Worm (Caenorhabditis elegans) whole organism, early embryonic: ENCODE results near the gene apc-17.

Experiments
- aly-1 ChIP-seq: sonication (generic microtip); optimal IDR thresholded peaks from 2 replicates; lab custom pipeline; 2016; ENCODE audit warnings: missing genetic modification characterization, missing compliant biosample characterization
- ama-1 ChIP-seq: fragments of 150-350 bp; optimal IDR thresholded peaks from 2 replicates; lab custom pipeline; 2014
- ceh-13 ChIP-seq: fragments of 200-800 bp; sonication (Bioruptor generic); optimal IDR thresholded peaks from 2 replicates; lab custom pipeline; 2018; ENCODE audit warnings: mild to moderate bottlenecking, missing genetic modification characterization, missing compliant biosample characterization
- ceh-36 ChIP-seq: sonication (generic microtip); optimal IDR thresholded peaks from 2 replicates; lab custom pipeline; 2016; ENCODE audit warnings: missing genetic modification characterization, inconsistent platforms, missing compliant biosample characterization
- ets-7 ChIP-seq: sonication (generic microtip); optimal IDR thresholded peaks from 2 replicates; lab custom pipeline; 2016; ENCODE audit warnings: missing genotype, missing genetic modification characterization, missing compliant biosample characterization
- hmbx-1 ChIP-seq: sonication (generic microtip); optimal IDR thresholded peaks from 2 replicates; lab custom pipeline; 2016; ENCODE audit warnings: mild to moderate bottlenecking, missing genetic modification characterization, missing compliant biosample characterization
- hnd-1 ChIP-seq: sonication (generic microtip); optimal IDR thresholded peaks from 2 replicates; lab custom pipeline; 2016; ENCODE audit warnings: missing genetic modification characterization, missing compliant biosample characterization
- pes-1 ChIP-seq: fragments of 200-800 bp; sonication (Bioruptor generic); IDR thresholded peaks from 2 replicates; pipeline ENCODE4 v1.3.6; 2022; ENCODE audit warnings: missing genetic modification reagents, missing genetic modification characterization, missing compliant biosample characterization
- sea-1 ChIP-seq: fragments of 200-800 bp; sonication (Bioruptor generic); conservative IDR thresholded peaks from 2 replicates; pipeline ENCODE4 v1.3.6; 2022; ENCODE audit warnings: missing genetic modification characterization, missing compliant biosample characterization
- tbx-11 ChIP-seq: fragments of 200-800 bp; sonication (Bioruptor generic); IDR thresholded peaks from 2 replicates; pipeline ENCODE4 v1.3.6; 2022; ENCODE audit warnings: missing genetic modification characterization, missing compliant biosample characterization
- tbx-37 ChIP-seq: fragments of 200-800 bp; sonication (Bioruptor generic); conservative IDR thresholded peaks from 2 replicates; pipeline ENCODE4 v1.3.6; 2022; ENCODE audit warnings: missing genetic modification reagents, missing genetic modification characterization, missing compliant biosample characterization

DNA sequence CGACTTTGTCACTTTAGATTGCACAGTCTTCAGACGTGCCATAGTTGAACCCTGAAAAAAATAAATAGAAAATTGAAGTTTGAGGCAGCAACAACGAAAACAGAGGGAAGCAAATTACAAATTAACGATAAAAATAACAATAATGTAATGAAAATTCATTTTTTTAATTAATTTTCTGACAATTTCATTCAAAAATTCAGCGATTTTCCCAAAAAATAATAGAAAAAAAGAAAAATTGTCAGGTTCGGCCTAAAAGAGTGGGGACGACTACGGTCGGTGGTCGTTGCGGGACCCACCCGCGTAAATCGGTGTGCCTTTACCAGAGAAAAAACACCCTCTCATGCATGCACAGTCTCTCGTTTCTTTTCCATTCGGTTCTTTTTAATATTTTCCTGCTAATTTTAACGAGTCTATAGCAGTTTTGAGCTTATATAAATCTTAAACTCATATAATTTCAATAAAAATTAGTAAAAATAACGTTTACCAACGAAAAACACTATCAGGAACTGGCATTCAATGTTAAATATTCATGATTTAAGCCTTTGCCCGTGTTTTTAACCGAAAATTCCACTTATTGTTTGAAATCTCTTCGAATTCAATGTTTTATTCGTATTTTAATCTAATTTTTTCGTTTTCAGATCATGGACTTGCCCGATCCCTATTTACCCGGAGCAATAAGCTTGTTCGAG lies 18.5 kb downstream of the apc-17 start, which contains the start of the genes rps-9 and lsm-1:
- TF ChIP-seq aly-1 (tag; lab: Kevin White, UChicago) (no peak), ama-1 (no peak), hnd-1 (no peak), hmbx-1 (tag; lab: Kevin White, UChicago) (no peak), ceh-13 (no peak), ets-7 (tag; lab: Kevin White, UChicago) (no peak), pes-1 (GFP tag; lab: Robert Waterston, UW) (no peak), sea-1 (no peak), tbx-37 (GFP tag; lab: Robert Waterston, UW) (no peak), tbx-11 (GFP tag; lab: Robert Waterston, UW) (no peak), ceh-36 (tag; lab: Kevin White, UChicago) (no peak)
